Fruit fly (Drosophila melanogaster) whole organism, embryonic: Measurements from ENCODE around the gene tra.
A peak's percentile ranks its signal among the peaks of the same experiment; 100 is the strongest.

Experiments used
- ATbp ChIP-seq: fragments of 200-800 bp; sonication (Bioruptor generic); optimal IDR thresholded peaks from 2 replicates; lab custom pipeline; 2017; ENCODE audit warnings: missing biosample characterization, mild to moderate bottlenecking, missing genetic modification characterization, missing genetic modification reagents
- Ada2b ChIP-seq: fragments of 200-800 bp; sonication (Bioruptor generic); IDR thresholded peaks from 2 replicates; pipeline ENCODE4 v1.3.6; 2022; ENCODE audit warnings: missing biosample characterization, missing genetic modification characterization
- B-H1 ChIP-seq: fragments of 200-800 bp; sonication (Bioruptor generic); IDR thresholded peaks from 3 replicates; pipeline ENCODE4 v1.3.6; 2022; ENCODE audit warnings: missing biosample characterization, missing genetic modification characterization
- BEAF-32 ChIP-seq: fragments of 200-800 bp; sonication (Bioruptor generic); optimal IDR thresholded peaks from 3 replicates; lab custom pipeline; 2017; ENCODE audit warnings: missing biosample characterization, missing genetic modification characterization, mild to moderate bottlenecking, moderate library complexity, missing genetic modification reagents
- CG11560 ChIP-seq: fragments of 200-800 bp; sonication (Bioruptor generic); IDR thresholded peaks from 3 replicates; pipeline ENCODE4 v1.3.6; 2022; ENCODE audit warnings: missing biosample characterization, missing genetic modification characterization
- CG11696 ChIP-seq: fragments of 200-800 bp; sonication (Bioruptor generic); IDR thresholded peaks from 2 replicates; pipeline ENCODE4 v1.3.6; 2022; ENCODE audit warnings: missing biosample characterization, missing genetic modification characterization
- CG12071 ChIP-seq: fragments of 200-800 bp; sonication (Bioruptor generic); optimal IDR thresholded peaks from 3 replicates; lab custom pipeline; 2018; ENCODE audit warnings: missing biosample characterization, mild to moderate bottlenecking, missing genetic modification characterization
- CG14710 ChIP-seq: fragments of 200-800 bp; sonication (Bioruptor generic); optimal IDR thresholded peaks from 3 replicates; lab custom pipeline; 2019; ENCODE audit warnings: missing biosample characterization, mild to moderate bottlenecking, missing genetic modification characterization, moderate library complexity
- CG17359 ChIP-seq: fragments of 200-800 bp; sonication (Bioruptor generic); optimal IDR thresholded peaks from 3 replicates; lab custom pipeline; 2018; ENCODE audit warnings: missing biosample characterization, mild to moderate bottlenecking, missing genetic modification characterization, moderate library complexity
- CG17361 ChIP-seq: fragments of 200-800 bp; sonication (Bioruptor generic); IDR thresholded peaks from 3 replicates; pipeline ENCODE4 v1.3.6; 2022; ENCODE audit warnings: missing biosample characterization, missing genetic modification characterization
- CG17385 ChIP-seq: fragments of 200-800 bp; sonication (Bioruptor generic); optimal IDR thresholded peaks from 3 replicates; lab custom pipeline; 2018; ENCODE audit warnings: missing biosample characterization, mild to moderate bottlenecking, missing genetic modification characterization
- CG18599 ChIP-seq: fragments of 200-800 bp; sonication (Bioruptor generic); optimal IDR thresholded peaks from 3 replicates; lab custom pipeline; 2017; ENCODE audit warnings: missing biosample characterization, missing genetic modification characterization, mild to moderate bottlenecking, moderate library complexity, missing genetic modification reagents
- CG2120 ChIP-seq: fragments of 200-800 bp; sonication (Bioruptor generic); optimal IDR thresholded peaks from 3 replicates; lab custom pipeline; 2016; ENCODE audit warnings: missing biosample characterization, missing genetic modification characterization
- CG3065 ChIP-seq: fragments of 200-800 bp; sonication (Bioruptor generic); optimal IDR thresholded peaks from 2 replicates; lab custom pipeline; 2016; ENCODE audit warnings: missing biosample characterization, missing genetic modification characterization
- CG33213 ChIP-seq: fragments of 200-800 bp; sonication (Bioruptor generic); optimal IDR thresholded peaks from 3 replicates; lab custom pipeline; 2016; ENCODE audit warnings: missing biosample characterization, missing genetic modification characterization
- CG3726 ChIP-seq: fragments of 200-800 bp; sonication (Bioruptor generic); IDR thresholded peaks from 3 replicates; pipeline ENCODE4, ENCODE4 v1.3.6; 2022; ENCODE audit warnings: missing biosample characterization, missing genetic modification characterization
- CG3995 ChIP-seq: fragments of 200-800 bp; sonication (Bioruptor generic); optimal IDR thresholded peaks from 3 replicates; lab custom pipeline; 2016; ENCODE audit warnings: missing biosample characterization, missing genetic modification characterization
- CG43689 ChIP-seq: fragments of 200-800 bp; sonication (Bioruptor generic); IDR thresholded peaks from 2 replicates; pipeline ENCODE4 v1.3.6; 2022; ENCODE audit warnings: missing biosample characterization, missing genetic modification characterization
- CG6175 ChIP-seq: fragments of 200-800 bp; sonication (Bioruptor generic); IDR thresholded peaks from 3 replicates; pipeline ENCODE4 v1.3.6; 2022; ENCODE audit warnings: missing biosample characterization, missing genetic modification characterization
- CG6683 ChIP-seq: fragments of 200-800 bp; sonication (Bioruptor generic); optimal IDR thresholded peaks from 2 replicates; lab custom pipeline; 2017; ENCODE audit warnings: missing biosample characterization, mild to moderate bottlenecking, missing genetic modification characterization, missing genetic modification reagents
- CG7839 ChIP-seq: fragments of 200-800 bp; sonication (Bioruptor generic); optimal IDR thresholded peaks from 3 replicates; lab custom pipeline; 2018; ENCODE audit warnings: missing biosample characterization, mild to moderate bottlenecking, missing genetic modification characterization, moderate library complexity
- CG8478 ChIP-seq: fragments of >200 bp; optimal IDR thresholded peaks from 2 replicates; lab custom pipeline; 2018
- CG9797 ChIP-seq: fragments of 200-800 bp; sonication (Bioruptor generic); optimal IDR thresholded peaks from 3 replicates; lab custom pipeline; 2018; ENCODE audit warnings: missing biosample characterization, mild to moderate bottlenecking, missing genetic modification characterization
- CG9817 ChIP-seq: fragments of 200-800 bp; sonication (Bioruptor generic); optimal IDR thresholded peaks from 2 replicates; lab custom pipeline; 2018; ENCODE audit warnings: missing biosample characterization, mild to moderate bottlenecking, missing genetic modification characterization, moderate library complexity
- HLH54F ChIP-seq: fragments of 200-800 bp; sonication (Bioruptor generic); optimal IDR thresholded peaks from 3 replicates; lab custom pipeline; 2016; ENCODE audit warnings: missing biosample characterization, missing genetic modification characterization
- Hr51 ChIP-seq, 2 experiments: fragments of 200-800 bp; sonication (Bioruptor generic); optimal IDR thresholded peaks; 2 replicates in 1 of 2; 3 replicates in 1 of 2; lab custom pipeline; 2016 to 2018; ENCODE audit warnings: missing biosample characterization in 2 of 2, missing genetic modification characterization in 2 of 2, mild to moderate bottlenecking in 1 of 2, moderate library complexity in 1 of 2
- MBD-R2 ChIP-seq: fragments of 200-800 bp; sonication (Bioruptor generic); IDR thresholded peaks from 2 replicates; pipeline ENCODE4 v1.3.6; 2022; ENCODE audit warnings: missing biosample characterization, missing genetic modification characterization
- Max ChIP-seq: fragments of 200-800 bp; sonication (Bioruptor generic); optimal IDR thresholded peaks from 2 replicates; lab custom pipeline; 2016; ENCODE audit warnings: missing biosample characterization, mild to moderate bottlenecking, missing genetic modification characterization
- NC2β ChIP-seq: fragments of 200-800 bp; sonication (Bioruptor generic); optimal IDR thresholded peaks from 2 replicates; lab custom pipeline; 2016; ENCODE audit warnings: missing biosample characterization, missing genetic modification characterization
- Neu2 ChIP-seq: fragments of 200-800 bp; sonication (Bioruptor generic); optimal IDR thresholded peaks from 3 replicates; lab custom pipeline; 2016; ENCODE audit warnings: missing biosample characterization, missing genetic modification characterization, borderline replicate concordance
- Poxn ChIP-seq: fragments of 200-800 bp; sonication (Bioruptor generic); IDR thresholded peaks from 2 replicates; pipeline ENCODE4 v1.3.6; 2022; ENCODE audit warnings: missing biosample characterization, missing genetic modification characterization
- Sox100B ChIP-seq: fragments of 200-800 bp; sonication (Bioruptor generic); optimal IDR thresholded peaks from 3 replicates; lab custom pipeline; 2018; ENCODE audit warnings: missing biosample characterization, mild to moderate bottlenecking, missing genetic modification characterization
- Vsx1 ChIP-seq: fragments of 200-800 bp; sonication (Bioruptor generic); optimal IDR thresholded peaks from 2 replicates; lab custom pipeline; 2017; ENCODE audit warnings: missing biosample characterization, mild to moderate bottlenecking, missing genetic modification characterization, missing genetic modification reagents
- ara ChIP-seq: fragments of 200-800 bp; sonication (Bioruptor generic); IDR thresholded peaks from 2 replicates; pipeline ENCODE4 v1.3.6; 2022; ENCODE audit warnings: missing biosample characterization, missing genetic modification characterization
- ci ChIP-seq: fragments of 200-800 bp; sonication (Bioruptor generic); IDR thresholded peaks from 3 replicates; pipeline ENCODE4 v1.3.6; 2022; ENCODE audit warnings: missing biosample characterization, missing genetic modification characterization
- cwo ChIP-seq: fragments of 200-800 bp; sonication (Bioruptor generic); optimal IDR thresholded peaks from 3 replicates; lab custom pipeline; 2017; ENCODE audit warnings: missing biosample characterization, missing genetic modification characterization, mild to moderate bottlenecking, moderate library complexity, missing genetic modification reagents
- ewg ChIP-seq: fragments of 200-800 bp; sonication (Bioruptor generic); optimal IDR thresholded peaks from 3 replicates; lab custom pipeline; 2017; ENCODE audit warnings: mild to moderate bottlenecking, missing biosample characterization, missing genetic modification reagents, missing genetic modification characterization
- fd64A ChIP-seq: fragments of 200-800 bp; sonication (Bioruptor generic); optimal IDR thresholded peaks from 3 replicates; lab custom pipeline; 2018; ENCODE audit warnings: missing biosample characterization, mild to moderate bottlenecking, missing genetic modification characterization
- grn ChIP-seq: fragments of 200-800 bp; sonication (Bioruptor generic); optimal IDR thresholded peaks from 3 replicates; lab custom pipeline; 2017; ENCODE audit warnings: missing biosample characterization, missing genetic modification characterization
- ham ChIP-seq: fragments of 200-800 bp; sonication (Bioruptor generic); IDR thresholded peaks from 2 replicates; pipeline ENCODE4 v1.3.6; 2022; ENCODE audit warnings: missing biosample characterization, missing genetic modification characterization
- insv ChIP-seq, 2 experiments: fragments of 200-800 bp; sonication (Bioruptor generic); optimal IDR thresholded peaks; 3 replicates each; lab custom pipeline; 2016 to 2018; ENCODE audit warnings: missing biosample characterization in 2 of 2, missing genetic modification characterization in 2 of 2
- ken ChIP-seq: fragments of 200-800 bp; sonication (Bioruptor generic); IDR thresholded peaks from 3 replicates; pipeline ENCODE4 v1.3.6; 2022; ENCODE audit warnings: missing biosample characterization, missing genetic modification characterization
- nerfin-2 ChIP-seq: fragments of 200-800 bp; sonication (Bioruptor generic); IDR thresholded peaks from 2 replicates; pipeline ENCODE4 v1.3.6; 2022; ENCODE audit warnings: missing biosample characterization, missing genetic modification characterization; ENCODE audit not compliant: partially characterized antibody
- peb ChIP-seq: fragments of 200-800 bp; sonication (Bioruptor generic); IDR thresholded peaks from 2 replicates; pipeline ENCODE4 v1.3.6; 2022; ENCODE audit warnings: missing biosample characterization, missing genetic modification characterization
- pita ChIP-seq: fragments of 200-800 bp; sonication (Bioruptor generic); optimal IDR thresholded peaks from 2 replicates; lab custom pipeline; 2017; ENCODE audit warnings: missing biosample characterization, mild to moderate bottlenecking, missing genetic modification characterization
- run ChIP-seq: fragments of 200-800 bp; sonication (Bioruptor generic); optimal IDR thresholded peaks from 3 replicates; lab custom pipeline; 2018; ENCODE audit warnings: missing biosample characterization, mild to moderate bottlenecking, missing genetic modification characterization
- sd ChIP-seq: fragments of 200-800 bp; sonication (Bioruptor generic); optimal IDR thresholded peaks from 3 replicates; lab custom pipeline; 2018; ENCODE audit warnings: missing biosample characterization, mild to moderate bottlenecking, missing genetic modification characterization, moderate library complexity
- sr ChIP-seq: fragments of 200-800 bp; sonication (Bioruptor generic); IDR thresholded peaks from 3 replicates; pipeline ENCODE4 v1.3.6; 2022; ENCODE audit warnings: missing biosample characterization, missing genetic modification characterization
- ttk ChIP-seq: fragments of 200-800 bp; sonication (Bioruptor generic); IDR thresholded peaks from 2 replicates; pipeline ENCODE4 v2.1.2; 2022; ENCODE audit warnings: missing biosample characterization, missing genetic modification characterization
- unc-4 ChIP-seq: fragments of 200-800 bp; sonication (Bioruptor generic); IDR thresholded peaks from 2 replicates; pipeline ENCODE4 v1.3.6; 2022; ENCODE audit warnings: missing biosample characterization, missing genetic modification characterization; ENCODE audit not compliant: partially characterized antibody
- vfl ChIP-seq: fragments of 200-800 bp; sonication (Bioruptor generic); optimal IDR thresholded peaks from 2 replicates; lab custom pipeline; 2016; ENCODE audit warnings: missing biosample characterization, missing genetic modification characterization

Gene tra

dm6 chr3L:16574307-16574946 is 16.4 kb downstream of the tra start, which contains the start of gene mbf1 (continued):
- TF ChIP-seq CG9797, result peak; percentile 87
- TF ChIP-seq ATbp (GFP tag; lab: Kevin White, UChicago), result no peak
- no peak for TF ChIP-seq Sox100B
- no peak for TF ChIP-seq Ada2b
- TF ChIP-seq NC2β (GFP tag; lab: Kevin White, UChicago), result peak; percentile 9
- no peak for TF ChIP-seq cwo (GFP tag; lab: Kevin White, UChicago)
- no peak for TF ChIP-seq Hr51 (GFP tag; optimal IDR thresholded peaks at IDR 0.05; lab: Kevin White, UChicago)
- no peak for TF ChIP-seq CG8478 (lab: Kevin White, UChicago)
- no peak for TF ChIP-seq CG3065 (GFP tag; lab: Kevin White, UChicago)
- TF ChIP-seq vfl (GFP tag; lab: Kevin White, UChicago), result no peak
- peak in 1 of 2 experiments; percentile 10 for TF ChIP-seq insv (GFP tag; optimal IDR thresholded peaks at IDR 0.05; lab: Kevin White, UChicago)
- TF ChIP-seq peb (GFP tag; lab: Robert Waterston, UW), result no peak
- TF ChIP-seq sr (GFP tag; lab: Robert Waterston, UW), result no peak
- no peak for TF ChIP-seq ken (GFP tag; lab: Robert Waterston, UW)
- TF ChIP-seq ewg, result no peak
- no peak for TF ChIP-seq run (tag; lab: Kevin White, UChicago)
- no peak for TF ChIP-seq Max (GFP tag; lab: Kevin White, UChicago)
- no peak for TF ChIP-seq Neu2
- TF ChIP-seq CG6683, result no peak
- TF ChIP-seq B-H1 (GFP tag; lab: Robert Waterston, UW), result no peak
- TF ChIP-seq Vsx1 (GFP tag; lab: Kevin White, UChicago), result no peak
- TF ChIP-seq sd, result peak; percentile 94
- no peak for TF ChIP-seq CG43689 (GFP tag; lab: Robert Waterston, UW)
- peak; percentile 78 for TF ChIP-seq CG14710 (tag; lab: Kevin White, UChicago)
- TF ChIP-seq MBD-R2 (GFP tag; lab: Robert Waterston, UW), result peak; percentile 59
- TF ChIP-seq ci (GFP tag; lab: Robert Waterston, UW), result no peak
- no peak for TF ChIP-seq nerfin-2
- TF ChIP-seq pita (GFP tag; lab: Kevin White, UChicago), result no peak
- peak; percentile 44 for TF ChIP-seq CG2120 (GFP tag; lab: Kevin White, UChicago)
- no peak for TF ChIP-seq Poxn (GFP tag; lab: Robert Waterston, UW)
- no peak for TF ChIP-seq CG12071 (GFP tag; lab: Kevin White, UChicago)
- TF ChIP-seq CG7839 (tag; lab: Kevin White, UChicago), result no peak
- TF ChIP-seq BEAF-32 (GFP tag; lab: Kevin White, UChicago), result peak; percentile 75
- no peak for TF ChIP-seq ttk (GFP tag; lab: Robert Waterston, UW)
- peak; percentile 48 for TF ChIP-seq CG3995 (GFP tag; lab: Kevin White, UChicago)
- no peak for TF ChIP-seq CG6175 (GFP tag; lab: Robert Waterston, UW)
- no peak for TF ChIP-seq CG3726 (GFP tag; lab: Robert Waterston, UW)
- TF ChIP-seq CG11696 (GFP tag; lab: Robert Waterston, UW), result no peak
- no peak for TF ChIP-seq CG17385 (GFP tag; lab: Kevin White, UChicago)
- peak; percentile 61; the same call in 1 of the 3 replicates for TF ChIP-seq CG17361 (GFP tag; lab: Robert Waterston, UW)
- peak; percentile 33; the same call in 1 of the 3 replicates for TF ChIP-seq CG11560 (tag; lab: Robert Waterston, UW)
- TF ChIP-seq CG17359 (tag; lab: Kevin White, UChicago), result no peak
- peak; percentile 71 for TF ChIP-seq unc-4 (GFP tag; lab: Robert Waterston, UW)
- no peak for TF ChIP-seq CG18599 (GFP tag; lab: Kevin White, UChicago)
- TF ChIP-seq CG9817 (tag; lab: Kevin White, UChicago), result no peak
- no peak for TF ChIP-seq ara (GFP tag; lab: Robert Waterston, UW)
- peak; percentile 8 for TF ChIP-seq CG33213 (GFP tag; lab: Kevin White, UChicago)
- no peak for TF ChIP-seq HLH54F (GFP tag; lab: Kevin White, UChicago)
- peak; percentile 73 for TF ChIP-seq grn (GFP tag; lab: Kevin White, UChicago)
- TF ChIP-seq fd64A, result no peak
- no peak for TF ChIP-seq ham (GFP tag; lab: Robert Waterston, UW)
